Fruit fly (Drosophila melanogaster) whole organism, wandering third instar larva: ENCODE data around the gene side-III.

Experiments used
- Abd-B ChIP-seq: fragments of >200 bp; optimal IDR thresholded peaks from 2 replicates; lab custom pipeline; 2017; ENCODE audit warnings: missing biosample characterization, missing genetic modification characterization
- Dfd ChIP-seq: fragments of >200 bp; optimal IDR thresholded peaks from 2 replicates; lab custom pipeline; 2017; ENCODE audit warnings: missing biosample characterization, missing genetic modification characterization
- Dif ChIP-seq: fragments of 200-275, 200-300 bp; sonication (Bioruptor generic); optimal IDR thresholded peaks from 2 replicates; lab custom pipeline; 2018; ENCODE audit warnings: missing biosample characterization, missing genetic modification characterization; ENCODE audit not compliant: partially characterized antibody
- GATAd ChIP-seq: sonication (Bioruptor generic); optimal IDR thresholded peaks from 2 replicates; lab custom pipeline; 2016; ENCODE audit warnings: missing biosample characterization, missing genetic modification characterization
- Hr78 ChIP-seq: fragments of >200 bp; optimal IDR thresholded peaks from 2 replicates; lab custom pipeline; 2017; ENCODE audit warnings: missing biosample characterization, missing genetic modification characterization
- N ChIP-seq: fragments of >200 bp; optimal IDR thresholded peaks from 2 replicates; lab custom pipeline; 2018; ENCODE audit warnings: missing biosample characterization, missing external identifiers, missing genetic modification characterization
- dmrt93B ChIP-seq: fragments of 200-800 bp; sonication (Bioruptor generic); optimal IDR thresholded peaks from 2 replicates; lab custom pipeline; 2018; ENCODE audit warnings: missing biosample characterization, mild to moderate bottlenecking, missing genetic modification characterization
- h ChIP-seq: fragments of 200-800 bp; sonication (Bioruptor generic); optimal IDR thresholded peaks from 3 replicates; lab custom pipeline; 2016; ENCODE audit warnings: missing biosample characterization, mild to moderate bottlenecking, missing genetic modification characterization
- usp ChIP-seq: fragments of >200 bp; optimal IDR thresholded peaks from 2 replicates; lab custom pipeline; 2017; ENCODE audit warnings: missing biosample characterization, missing genetic modification characterization

DNA sequence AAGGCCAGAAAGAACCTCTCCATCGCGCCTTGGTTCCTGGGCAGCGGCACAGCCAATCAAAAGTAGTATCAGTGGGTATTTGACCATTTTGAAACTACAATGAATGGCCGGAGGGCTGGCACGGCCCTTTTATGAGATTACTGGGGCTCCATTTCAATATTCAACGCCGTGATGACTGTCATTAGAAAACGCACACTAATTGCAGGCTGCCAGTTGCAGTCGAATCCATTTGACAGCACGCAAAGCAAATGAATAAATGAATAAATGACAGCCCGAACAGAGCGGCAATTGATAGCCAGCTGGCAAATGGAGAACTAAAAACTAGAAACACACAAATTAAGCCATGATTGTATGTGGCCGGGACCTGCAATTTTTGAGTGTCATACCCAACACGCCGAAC is 17.4 kb upstream of the side-III start, which contains the start of gene Obp83b:
- TF ChIP-seq Abd-B (GFP tag; lab: Kevin White, UChicago) (no peak), Dif (GFP tag; lab: Kevin White, UChicago) (no peak), Hr78 (no peak), usp (GFP tag; lab: Kevin White, UChicago) (no peak), N (no peak), h (no peak), GATAd (GFP tag; lab: Kevin White, UChicago) (no peak), Dfd (GFP tag; lab: Kevin White, UChicago) (no peak), dmrt93B (GFP tag; lab: Kevin White, UChicago) (no peak)
